Worm (Caenorhabditis elegans): ENCODE measurements around the gene F49F1.18.

- TF ChIP-seq hlh-30 (tag; optimal IDR thresholded peaks at IDR 0.05; ENCODE audit: insufficient read depth) (no peak), ref-2 (tag; optimal IDR thresholded peaks at IDR 0.05) (no peak), ama-1 (optimal IDR thresholded peaks at IDR 0.05) (no peak), C08G9.2 (tag; optimal IDR thresholded peaks at IDR 0.05) (no peak), unc-55 (GFP tag; optimal IDR thresholded peaks at IDR 0.05) (no peak), ceh-19 (GFP tag; optimal IDR thresholded peaks at IDR 0.05) (no peak), ceh-2 (tag; optimal IDR thresholded peaks at IDR 0.05) (no peak)
These were observed 7.7 kb upstream of the F49F1.18 start for ce11 chrIV:4147891-4148290.
